Fruit fly (Drosophila melanogaster): ENCODE data around the gene CG43815.

DNA sequence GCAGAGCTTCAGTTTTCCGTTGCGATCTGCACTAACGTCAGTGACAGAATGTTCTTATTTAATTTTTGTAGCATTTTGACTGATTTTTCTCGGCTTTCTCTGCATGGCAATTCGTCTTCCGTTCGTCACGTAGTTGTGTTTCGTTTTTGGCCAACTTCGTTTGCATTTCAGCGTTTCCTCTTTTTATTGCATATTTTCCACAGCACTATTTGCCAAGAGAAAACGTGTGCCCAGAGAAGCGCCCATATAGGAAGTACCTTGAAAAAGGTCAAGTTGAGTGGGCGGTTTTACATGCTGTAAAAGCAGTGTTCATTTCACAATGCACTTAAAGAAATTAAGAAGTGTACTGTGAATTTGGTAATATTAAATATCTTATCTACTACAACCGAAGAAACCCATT is 45.6 kb downstream of the CG43815 start, which contains the start of gene CG15418:
- TF ChIP-seq CG8301 (tag; optimal IDR thresholded peaks at IDR 0.05) (no peak), CG34367 (tag; optimal IDR thresholded peaks at IDR 0.05) (no peak), fd96Ca (GFP tag; IDR thresholded peaks at IDR 0.05) (no peak), D1 (tag; optimal IDR thresholded peaks at IDR 0.05) (no peak), CG14655 (GFP tag; optimal IDR thresholded peaks at IDR 0.05) (no peak), CG9948 (tag; optimal IDR thresholded peaks at IDR 0.05) (no peak), Snoo (tag; optimal IDR thresholded peaks at IDR 0.05) (no peak), gl (tag; optimal IDR thresholded peaks at IDR 0.05) (no peak), CG32121 (GFP tag; IDR thresholded peaks at IDR 0.05) (no peak), Pif1B (GFP tag; optimal IDR thresholded peaks at IDR 0.05) (no peak), CG13204 (GFP tag; optimal IDR thresholded peaks at IDR 0.05) (no peak), Ets98B (GFP tag; IDR thresholded peaks at IDR 0.05) (no peak), CG4496 (GFP tag; IDR thresholded peaks at IDR 0.05) (no peak)
